Fruit fly (Drosophila melanogaster) whole organism, pupa: ENCODE measurements around the gene His2Av.

Experiments used
- CG10348 ChIP-seq: fragments of 200-800 bp; sonication (Bioruptor generic); IDR thresholded peaks from 2 replicates; pipeline ENCODE4 v1.3.6; 2022; ENCODE audit warnings: missing biosample characterization, missing genetic modification characterization
- CG12605 ChIP-seq: fragments of 200-800 bp; sonication (Bioruptor generic); IDR thresholded peaks from 2 replicates; pipeline ENCODE4 v1.3.6; 2022; ENCODE audit warnings: missing biosample characterization, missing genetic modification characterization
- CG13204 ChIP-seq: fragments of 200-800 bp; sonication (Bioruptor generic); optimal IDR thresholded peaks from 2 replicates; lab custom pipeline; 2018; ENCODE audit warnings: missing biosample characterization, mild to moderate bottlenecking, missing genetic modification characterization, moderate library complexity
- CG14655 ChIP-seq: fragments of 200-800 bp; sonication (Bioruptor generic); optimal IDR thresholded peaks from 3 replicates; lab custom pipeline; 2017; ENCODE audit warnings: mild to moderate bottlenecking, missing biosample characterization, missing genetic modification reagents, missing genetic modification characterization
- CG15710 ChIP-seq: fragments of 200-800 bp; sonication (Bioruptor generic); optimal IDR thresholded peaks from 2 replicates; lab custom pipeline; 2018; ENCODE audit warnings: missing biosample characterization, mild to moderate bottlenecking, missing genetic modification characterization, moderate library complexity
- CG17806 ChIP-seq: fragments of 200-800 bp; sonication (Bioruptor generic); optimal IDR thresholded peaks from 2 replicates; lab custom pipeline; 2018; ENCODE audit warnings: missing biosample characterization, mild to moderate bottlenecking, missing genetic modification characterization, moderate library complexity
- CG32121 ChIP-seq: fragments of 200-800 bp; sonication (Bioruptor generic); IDR thresholded peaks from 2 replicates; pipeline ENCODE4 v1.3.6; 2022; ENCODE audit warnings: missing biosample characterization, missing genetic modification characterization
- CG34367 ChIP-seq: fragments of 200-800 bp; sonication (Bioruptor generic); optimal IDR thresholded peaks from 2 replicates; lab custom pipeline; 2018; ENCODE audit warnings: missing biosample characterization, mild to moderate bottlenecking, missing genetic modification characterization
- CG4496 ChIP-seq: fragments of 200-800 bp; sonication (Bioruptor generic); IDR thresholded peaks from 3 replicates; pipeline ENCODE4 v1.3.6; 2022; ENCODE audit warnings: missing biosample characterization, missing genetic modification characterization
- CG8159 ChIP-seq: fragments of 200-800 bp; sonication (Bioruptor generic); optimal IDR thresholded peaks from 3 replicates; lab custom pipeline; 2018; ENCODE audit warnings: missing biosample characterization, mild to moderate bottlenecking, missing genetic modification characterization, moderate library complexity
- CG8301 ChIP-seq: fragments of 200-800 bp; sonication (Bioruptor generic); optimal IDR thresholded peaks from 2 replicates; lab custom pipeline; 2018; ENCODE audit warnings: missing biosample characterization, mild to moderate bottlenecking, missing genetic modification characterization
- CG9948 ChIP-seq: fragments of 200-800 bp; sonication (Bioruptor generic); optimal IDR thresholded peaks from 2 replicates; lab custom pipeline; 2018; ENCODE audit warnings: missing biosample characterization, mild to moderate bottlenecking, missing genetic modification characterization, moderate library complexity
- D1 ChIP-seq: fragments of 200-800 bp; sonication (Bioruptor generic); optimal IDR thresholded peaks from 2 replicates; lab custom pipeline; 2018; ENCODE audit warnings: missing biosample characterization, mild to moderate bottlenecking, missing genetic modification characterization, moderate library complexity
- EcR ChIP-seq: fragments of 200-800 bp; sonication (Bioruptor generic); optimal IDR thresholded peaks from 3 replicates; lab custom pipeline; 2019; ENCODE audit warnings: missing biosample characterization, missing genetic modification characterization, mild to moderate bottlenecking, moderate library complexity, missing genetic modification reagents
- Ets98B ChIP-seq: fragments of 200-800 bp; sonication (Bioruptor generic); IDR thresholded peaks from 2 replicates; pipeline ENCODE4 v1.3.6; 2022; ENCODE audit warnings: missing biosample characterization, missing genetic modification characterization
- Pif1A ChIP-seq: fragments of 200-800 bp; sonication (Bioruptor generic); optimal IDR thresholded peaks from 3 replicates; lab custom pipeline; 2016; ENCODE audit warnings: missing biosample characterization, missing genetic modification characterization
- Pif1B ChIP-seq: fragments of 200-800 bp; sonication (Bioruptor generic); optimal IDR thresholded peaks from 3 replicates; lab custom pipeline; 2016; ENCODE audit warnings: missing biosample characterization, missing genetic modification characterization
- Snoo ChIP-seq: fragments of 200-800 bp; sonication (Bioruptor generic); optimal IDR thresholded peaks from 3 replicates; lab custom pipeline; 2017; ENCODE audit warnings: missing biosample characterization, mild to moderate bottlenecking, missing genetic modification characterization, inconsistent platforms
- fd96Ca ChIP-seq: fragments of 200-800 bp; sonication (Bioruptor generic); IDR thresholded peaks from 3 replicates; pipeline ENCODE4 v1.3.6; 2022; ENCODE audit warnings: missing biosample characterization, missing genetic modification characterization
- gl ChIP-seq: fragments of 200-800 bp; sonication (Bioruptor generic); optimal IDR thresholded peaks from 2 replicates; lab custom pipeline; 2018; ENCODE audit warnings: missing biosample characterization, mild to moderate bottlenecking, missing genetic modification characterization
- rn ChIP-seq: fragments of 200-800 bp; sonication (Bioruptor generic); IDR thresholded peaks from 2 replicates; pipeline ENCODE4 v1.3.6; 2022; ENCODE audit warnings: missing biosample characterization, missing genetic modification characterization

The His2Av gene

DNA sequence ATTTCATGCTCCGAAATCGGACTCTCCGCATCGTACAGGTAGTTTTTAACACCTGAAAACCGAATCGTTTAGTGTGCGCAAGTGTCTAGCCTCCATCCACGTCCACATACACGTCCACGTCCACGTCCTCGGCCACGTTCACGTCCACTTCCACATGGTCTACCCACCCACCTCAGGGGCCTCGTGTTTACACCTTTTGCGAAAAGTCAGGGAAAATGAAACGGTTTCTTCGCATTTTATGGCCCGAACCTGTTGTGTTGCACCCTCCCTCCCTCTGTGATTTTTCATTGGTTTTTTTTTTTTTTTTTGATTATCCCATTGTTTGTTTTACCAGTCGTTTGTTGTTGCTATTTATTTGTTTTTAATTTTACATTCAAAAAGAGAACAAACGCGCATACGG is 20.4 kb downstream of the His2Av start:
- TF ChIP-seq CG9948 (tag; lab: Kevin White, UChicago) (no peak), CG17806 (tag; lab: Kevin White, UChicago) (no peak), rn (no peak), CG12605 (no peak), CG13204 (GFP tag; lab: Kevin White, UChicago) (no peak)

- TF ChIP-seq CG32121 (GFP tag; lab: Robert Waterston, UW) (peak; percentile 31; the same call in 1 of the 2 replicates), fd96Ca (no peak), CG8159 (tag; lab: Kevin White, UChicago) (no peak), Snoo (tag; lab: Kevin White, UChicago) (peak; percentile 15), CG14655 (GFP tag; lab: Kevin White, UChicago) (peak; percentile 3), CG9948 (tag; lab: Kevin White, UChicago) (no peak)
Measured at dm6 chr3R:26888086-26888724, 21.5 kb downstream of the His2Av start.

DNA sequence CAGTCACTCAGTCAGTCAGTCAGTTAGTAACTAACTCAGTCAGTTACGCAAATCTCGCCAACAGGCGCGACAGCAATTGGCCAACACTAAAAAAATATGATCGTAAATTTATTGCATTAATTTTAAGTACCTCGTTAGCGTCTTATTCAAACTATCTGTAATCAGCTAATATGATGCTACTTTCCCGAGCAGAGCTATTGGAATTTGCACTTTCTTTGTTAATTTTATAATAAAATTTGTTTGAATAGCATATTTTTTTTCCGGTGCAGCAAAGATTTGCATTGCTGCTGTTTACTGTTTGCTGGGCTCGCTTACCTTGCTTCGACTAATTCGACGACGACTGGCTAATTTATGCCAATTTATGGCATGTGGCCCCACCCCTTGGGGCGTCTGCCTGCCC is 23.4 kb downstream of the His2Av start:
- peak; percentile 28 for TF ChIP-seq CG14655 (GFP tag; lab: Kevin White, UChicago)
- no peak for TF ChIP-seq CG10348 (GFP tag; lab: Robert Waterston, UW)
- TF ChIP-seq Ets98B (GFP tag; lab: Robert Waterston, UW), result 0 out of 2 replicates have a peak, but pooled peaks have one; percentile 25
- no peak for TF ChIP-seq gl (tag; lab: Kevin White, UChicago)
- TF ChIP-seq fd96Ca, result 0 out of 3 replicates have a peak, but pooled peaks have one; percentile 17
- peak; percentile 9 for TF ChIP-seq Pif1A (GFP tag; lab: Kevin White, UChicago)
- TF ChIP-seq CG8301 (tag; lab: Kevin White, UChicago), result no peak
- TF ChIP-seq CG15710 (tag; lab: Kevin White, UChicago), result no peak
- TF ChIP-seq CG17806 (tag; lab: Kevin White, UChicago), result peak; percentile 5
- no peak for TF ChIP-seq D1 (tag; lab: Kevin White, UChicago)
- TF ChIP-seq CG32121 (GFP tag; lab: Robert Waterston, UW), result peak; percentile 25; the same call in 1 of the 2 replicates
- TF ChIP-seq CG8159 (tag; lab: Kevin White, UChicago), result peak; percentile 5
- TF ChIP-seq rn, result peak; percentile 50; the same call in 1 of the 2 replicates
- TF ChIP-seq CG9948 (tag; lab: Kevin White, UChicago), result peak; percentile 23

- TF ChIP-seq EcR (no peak), CG10348 (GFP tag; lab: Robert Waterston, UW) (no peak), CG8301 (tag; lab: Kevin White, UChicago) (no peak), CG14655 (GFP tag; lab: Kevin White, UChicago) (no peak), CG13204 (GFP tag; lab: Kevin White, UChicago) (no peak), fd96Ca (no peak), Snoo (tag; lab: Kevin White, UChicago) (no peak), CG12605 (no peak), CG32121 (GFP tag; lab: Robert Waterston, UW) (no peak), Pif1A (GFP tag; lab: Kevin White, UChicago) (no peak), gl (tag; lab: Kevin White, UChicago) (no peak), CG15710 (tag; lab: Kevin White, UChicago) (no peak), CG4496 (no peak), CG9948 (tag; lab: Kevin White, UChicago) (no peak), Ets98B (GFP tag; lab: Robert Waterston, UW) (no peak), Pif1B (GFP tag; lab: Kevin White, UChicago) (no peak), CG17806 (tag; lab: Kevin White, UChicago) (no peak)
Measured at dm6 chr3R:26890499-26890898, 23.8 kb downstream of the His2Av start.

- TF ChIP-seq CG32121 (GFP tag; lab: Robert Waterston, UW) (peak; percentile 26; the same call in 1 of the 2 replicates), CG12605 (no peak), CG8159 (tag; lab: Kevin White, UChicago) (no peak), Ets98B (GFP tag; lab: Robert Waterston, UW) (peak; percentile 24; the same call in 1 of the 2 replicates), rn (no peak), fd96Ca (peak; percentile 60; the same call in 2 of the 3 replicates), CG13204 (GFP tag; lab: Kevin White, UChicago) (peak; percentile 27), CG4496 (peak; percentile 50; the same call in 1 of the 3 replicates), CG15710 (tag; lab: Kevin White, UChicago) (peak; percentile 72), CG9948 (tag; lab: Kevin White, UChicago) (peak; percentile 34), Pif1B (GFP tag; lab: Kevin White, UChicago) (peak; percentile 24), CG17806 (tag; lab: Kevin White, UChicago) (no peak), gl (tag; lab: Kevin White, UChicago) (peak; percentile 14), CG8301 (tag; lab: Kevin White, UChicago) (peak; percentile 1), Pif1A (GFP tag; lab: Kevin White, UChicago) (peak; percentile 40), CG34367 (tag; lab: Kevin White, UChicago) (peak; percentile 47), EcR (peak; percentile 80), Snoo (tag; lab: Kevin White, UChicago) (no peak), D1 (tag; lab: Kevin White, UChicago) (no peak), CG14655 (GFP tag; lab: Kevin White, UChicago) (peak; percentile 39), CG10348 (GFP tag; lab: Robert Waterston, UW) (peak; percentile 36; the same call in 1 of the 2 replicates)
Measured at dm6 chr3R:26892764-26893163, 26.0 kb downstream of the His2Av start.
